Worm (Caenorhabditis elegans) whole organism, L1 larva: ENCODE data around the gene ugt-5.
A peak's percentile ranks its signal among the peaks of the same experiment; 100 is the strongest.

ENCODE experiments used
- ama-1 ChIP-seq: fragments of 150-350 bp; optimal IDR thresholded peaks from 2 replicates; lab custom pipeline; 2014
- ceh-88 ChIP-seq: fragments of 200-800 bp; sonication (Bioruptor generic); IDR thresholded peaks from 2 replicates; pipeline ENCODE4 v1.3.6; 2022; ENCODE audit warnings: missing genetic modification characterization, missing compliant biosample characterization
- ces-1 ChIP-seq: fragments of 150-350 bp; optimal IDR thresholded peaks from 2 replicates; lab custom pipeline; 2014; ENCODE audit warnings: missing biosample characterization, missing genetic modification reagents, missing genetic modification characterization
- dpl-1 ChIP-seq, 3 experiments: fragments of 150-350 bp in 2 of 3; sonication (generic microtip) in 1 of 3; optimal IDR thresholded peaks; 2 replicates each; lab custom pipeline; 2014 to 2017; ENCODE audit warnings: missing biosample characterization in 3 of 3, missing genetic modification characterization in 3 of 3, missing genetic modification reagents in 3 of 3
- dsc-1 ChIP-seq: sonication (generic microtip); optimal IDR thresholded peaks from 2 replicates; lab custom pipeline; 2016; ENCODE audit warnings: mild to moderate bottlenecking, missing genetic modification characterization, missing compliant biosample characterization
- elt-2 ChIP-seq: sonication (generic microtip); optimal IDR thresholded peaks from 2 replicates; lab custom pipeline; 2016; ENCODE audit warnings: missing genetic modification characterization, mild to moderate bottlenecking, inconsistent platforms, missing compliant biosample characterization, missing genetic modification reagents
- isw-1 ChIP-seq: fragments of 200-800 bp; sonication (Bioruptor generic); IDR thresholded peaks from 2 replicates; pipeline ENCODE4 v1.3.6; 2022; ENCODE audit warnings: missing genetic modification characterization, missing compliant biosample characterization
- lin-13 ChIP-seq: fragments of 150-350 bp; optimal IDR thresholded peaks from 2 replicates; lab custom pipeline; 2014; ENCODE audit warnings: missing biosample characterization, missing genetic modification reagents, missing genetic modification characterization
- lin-15B ChIP-seq: fragments of 150-350 bp; sonication (generic microtip); optimal IDR thresholded peaks from 3 replicates; lab custom pipeline; 2014; ENCODE audit warnings: missing biosample characterization, missing genetic modification characterization
- nhr-11 ChIP-seq: fragments of 150-350 bp; optimal IDR thresholded peaks from 2 replicates; lab custom pipeline; 2014; ENCODE audit warnings: missing biosample characterization, missing genetic modification characterization
- nhr-90 ChIP-seq: sonication (generic microtip); optimal IDR thresholded peaks from 2 replicates; lab custom pipeline; 2016; ENCODE audit warnings: mild to moderate bottlenecking, missing genetic modification characterization, missing compliant biosample characterization; ENCODE audit not compliant: poor library complexity
- snpc-4 ChIP-seq: fragments of 150-350 bp; optimal IDR thresholded peaks from 2 replicates; lab custom pipeline; 2014; ENCODE audit warnings: missing biosample characterization, missing genetic modification characterization
- sox-4 ChIP-seq: sonication (generic microtip); optimal IDR thresholded peaks from 2 replicates; lab custom pipeline; 2016; ENCODE audit warnings: missing genetic modification characterization, missing compliant biosample characterization
- sup-37 ChIP-seq: fragments of 200-800 bp; sonication (Bioruptor generic); optimal IDR thresholded peaks from 2 replicates; lab custom pipeline; 2018; ENCODE audit warnings: mild to moderate bottlenecking, missing genetic modification characterization, missing compliant biosample characterization

DNA sequence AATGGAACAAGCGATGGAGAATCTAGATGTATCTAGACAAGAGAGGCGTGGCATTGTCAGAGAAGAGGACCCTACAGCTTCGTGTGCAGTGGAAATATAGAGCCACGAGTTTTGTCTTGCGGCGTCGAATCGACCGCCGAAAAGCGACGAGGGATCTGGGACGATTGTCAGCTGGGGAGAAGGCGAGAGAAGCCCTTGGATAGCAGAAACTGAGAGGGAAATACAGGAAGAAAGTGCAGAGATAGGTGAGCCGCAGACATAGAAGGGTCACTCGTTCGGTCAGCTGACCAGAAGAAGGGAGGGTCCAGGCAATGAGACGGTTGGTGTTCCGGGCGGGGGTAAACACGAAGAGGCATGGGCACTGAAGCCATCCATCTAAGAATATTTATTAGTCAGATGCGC, 21.7 kb upstream of the ugt-5 start:
- peak; percentile 15 to 42 (median 40) for TF ChIP-seq dpl-1 (GFP tag; optimal IDR thresholded peaks at IDR 0.05; lab: Kevin White, UChicago)
- TF ChIP-seq isw-1 (GFP tag; lab: Robert Waterston, UW), result peak; percentile 54
- peak; percentile 19 for TF ChIP-seq sox-4
- TF ChIP-seq ceh-88 (GFP tag; lab: Robert Waterston, UW), result no peak
- TF ChIP-seq nhr-11 (tag; lab: Kevin White, UChicago), result peak; percentile 9
- peak; percentile 39 for TF ChIP-seq dsc-1 (tag; lab: Kevin White, UChicago)
- TF ChIP-seq ces-1 (GFP tag; lab: Kevin White, UChicago), result no peak
- TF ChIP-seq sup-37 (GFP tag; lab: Kevin White, UChicago), result peak; percentile 29
- peak; percentile 28 for TF ChIP-seq snpc-4
- no peak for TF ChIP-seq elt-2 (tag; lab: Kevin White, UChicago)
- no peak for TF ChIP-seq nhr-90 (tag; lab: Kevin White, UChicago)
- TF ChIP-seq lin-15B (tag; lab: Kevin White, UChicago), result peak; percentile 18
- no peak for TF ChIP-seq ama-1 (lab: Kevin White, UChicago)
- peak; percentile 65 for TF ChIP-seq lin-13
